Worm (Caenorhabditis elegans) whole organism, L2 larva: Measurements from ENCODE around the gene mep-1.

Source experiments
- ama-1 ChIP-seq: fragments of 150-350 bp; optimal IDR thresholded peaks from 2 replicates; lab custom pipeline; 2018; ENCODE audit warnings: inconsistent platforms
- ceh-82 ChIP-seq: fragments of 150-350 bp; optimal IDR thresholded peaks from 2 replicates; lab custom pipeline; 2014; ENCODE audit warnings: missing biosample characterization, missing genetic modification characterization
- dmd-4 ChIP-seq: sonication (generic microtip); optimal IDR thresholded peaks from 2 replicates; lab custom pipeline; 2017; ENCODE audit warnings: missing biosample characterization, missing genetic modification characterization
- egl-27 ChIP-seq: sonication (generic microtip); optimal IDR thresholded peaks from 3 replicates; lab custom pipeline; 2017; ENCODE audit warnings: missing biosample characterization, missing genetic modification reagents, missing genetic modification characterization
- elt-1 ChIP-seq: fragments of 150-350 bp; optimal IDR thresholded peaks from 2 replicates; lab custom pipeline; 2014; ENCODE audit warnings: missing biosample characterization, missing genetic modification characterization
- lin-39 ChIP-seq: fragments of 150-350 bp; optimal IDR thresholded peaks from 2 replicates; lab custom pipeline; 2014; ENCODE audit warnings: missing biosample characterization, missing genetic modification reagents, missing genetic modification characterization
- nhr-11 ChIP-seq: fragments of 150-350 bp; optimal IDR thresholded peaks from 2 replicates; lab custom pipeline; 2014; ENCODE audit warnings: missing biosample characterization, missing genetic modification characterization
- nhr-6 ChIP-seq: fragments of 150-350 bp; optimal IDR thresholded peaks from 2 replicates; lab custom pipeline; 2014; ENCODE audit warnings: missing biosample characterization, missing genetic modification characterization
- skn-1 ChIP-seq: sonication (generic microtip); optimal IDR thresholded peaks from 2 replicates; lab custom pipeline; 2017; ENCODE audit warnings: missing biosample characterization, missing genetic modification characterization

DNA sequence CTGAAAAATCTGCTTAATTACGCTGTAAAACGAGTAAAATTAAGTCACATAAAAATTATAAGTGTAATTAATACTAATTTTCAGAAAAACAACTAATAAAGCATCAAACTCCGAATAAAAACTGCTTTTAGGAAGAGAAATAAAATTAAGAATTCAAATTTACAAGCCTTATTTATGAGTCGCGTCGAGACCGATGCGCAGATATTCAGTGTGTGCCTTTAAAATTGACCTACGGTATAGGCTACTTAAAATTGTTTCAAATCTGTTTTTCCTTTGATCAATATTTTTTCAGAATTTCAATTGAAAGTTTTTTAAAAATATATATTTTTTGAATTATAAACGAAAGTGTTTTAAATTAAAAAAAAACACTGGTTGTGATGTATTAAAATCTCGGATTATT, 26.3 kb upstream of the mep-1 start, which contains the start of gene sms-1:
- no peak for TF ChIP-seq egl-27
- TF ChIP-seq skn-1 (tag; lab: Kevin White, UChicago) = no peak
- TF ChIP-seq ceh-82 (tag; lab: Kevin White, UChicago) = no peak
- TF ChIP-seq elt-1 (tag; lab: Kevin White, UChicago) = no peak
- no peak for TF ChIP-seq nhr-11 (tag; lab: Kevin White, UChicago)
- no peak for TF ChIP-seq nhr-6 (tag; lab: Kevin White, UChicago)
- no peak for TF ChIP-seq ama-1 (lab: Kevin White, UChicago)
- TF ChIP-seq dmd-4 = no peak
- no peak for TF ChIP-seq lin-39 (tag; lab: Kevin White, UChicago)
